Worm (Caenorhabditis elegans) whole organism, L1 larva: ENCODE data around the gene T04C12.7.

Source experiments
- C04F5.9 ChIP-seq: sonication (generic microtip); optimal IDR thresholded peaks from 2 replicates; lab custom pipeline; 2016; ENCODE audit warnings: missing genetic modification characterization, missing compliant biosample characterization
- C34B4.2 ChIP-seq: sonication (generic microtip); optimal IDR thresholded peaks from 2 replicates; lab custom pipeline; 2017; ENCODE audit warnings: mild to moderate bottlenecking, missing genetic modification characterization, missing compliant biosample characterization
- F16B12.6 ChIP-seq: fragments of 150-350 bp; optimal IDR thresholded peaks from 2 replicates; lab custom pipeline; 2014; ENCODE audit warnings: missing biosample characterization, missing genetic modification characterization
- alr-1 ChIP-seq: fragments of 200-800 bp; sonication (Bioruptor generic); optimal IDR thresholded peaks from 2 replicates; lab custom pipeline; 2018; ENCODE audit warnings: borderline replicate concordance, mild to moderate bottlenecking, missing genetic modification characterization, missing compliant biosample characterization
- aly-2 ChIP-seq: fragments of 150-350 bp; optimal IDR thresholded peaks from 2 replicates; lab custom pipeline; 2014; ENCODE audit warnings: missing biosample characterization, missing genetic modification characterization
- ceh-88 ChIP-seq: fragments of 200-800 bp; sonication (Bioruptor generic); IDR thresholded peaks from 2 replicates; pipeline ENCODE4 v1.3.6; 2022; ENCODE audit warnings: missing genetic modification characterization, missing compliant biosample characterization
- ceh-90 ChIP-seq: sonication (generic microtip); optimal IDR thresholded peaks from 2 replicates; lab custom pipeline; 2016; ENCODE audit warnings: missing genetic modification characterization, missing compliant biosample characterization
- dpl-1 ChIP-seq, 3 experiments: fragments of 150-350 bp in 2 of 3; sonication (generic microtip) in 1 of 3; optimal IDR thresholded peaks; 2 replicates each; lab custom pipeline; 2014 to 2017; ENCODE audit warnings: missing biosample characterization in 3 of 3, missing genetic modification characterization in 3 of 3, missing genetic modification reagents in 3 of 3
- dsc-1 ChIP-seq: sonication (generic microtip); optimal IDR thresholded peaks from 2 replicates; lab custom pipeline; 2016; ENCODE audit warnings: mild to moderate bottlenecking, missing genetic modification characterization, missing compliant biosample characterization
- efl-1 ChIP-seq, 4 experiments: fragments of 150-350 bp; optimal IDR thresholded peaks in 3 of 4; peaks in 1 of 4; 1 replicate in 1 of 4; 2 replicates in 3 of 4; lab custom pipeline; 2014; ENCODE audit warnings: missing biosample characterization in 2 of 4, missing genetic modification characterization in 2 of 4, missing genetic modification reagents in 2 of 4
- efl-3 ChIP-seq: fragments of 200-800 bp; sonication (Bioruptor generic); optimal IDR thresholded peaks from 2 replicates; lab custom pipeline; 2018; ENCODE audit warnings: mild to moderate bottlenecking, missing genetic modification characterization, missing compliant biosample characterization
- elt-2 ChIP-seq: sonication (generic microtip); optimal IDR thresholded peaks from 2 replicates; lab custom pipeline; 2016; ENCODE audit warnings: missing genetic modification characterization, mild to moderate bottlenecking, inconsistent platforms, missing compliant biosample characterization, missing genetic modification reagents
- elt-3 ChIP-seq, 6 experiments: fragments of 150-350 bp in 1 of 6; sonication (generic microtip); optimal IDR thresholded peaks; 2 replicates each; lab custom pipeline; 2017 to 2018; ENCODE audit warnings: missing biosample characterization in 6 of 6, missing genetic modification characterization in 6 of 6, inconsistent platforms in 1 of 6
- fkh-10 ChIP-seq: sonication (generic microtip); optimal IDR thresholded peaks from 2 replicates; lab custom pipeline; 2017; ENCODE audit warnings: missing biosample characterization, missing genetic modification reagents, missing genetic modification characterization
- fos-1 ChIP-seq: fragments of 150-350 bp; optimal IDR thresholded peaks from 2 replicates; lab custom pipeline; 2014; ENCODE audit warnings: missing biosample characterization, missing genetic modification characterization
- hpl-2 ChIP-seq: fragments of 150-350 bp; optimal IDR thresholded peaks from 2 replicates; lab custom pipeline; 2014; ENCODE audit warnings: missing biosample characterization, missing genetic modification reagents, missing genetic modification characterization
- isw-1 ChIP-seq: fragments of 200-800 bp; sonication (Bioruptor generic); IDR thresholded peaks from 2 replicates; pipeline ENCODE4 v1.3.6; 2022; ENCODE audit warnings: missing genetic modification characterization, missing compliant biosample characterization
- lin-13 ChIP-seq: fragments of 150-350 bp; optimal IDR thresholded peaks from 2 replicates; lab custom pipeline; 2014; ENCODE audit warnings: missing biosample characterization, missing genetic modification reagents, missing genetic modification characterization
- lin-14 ChIP-seq: fragments of 200-800 bp; sonication (Bioruptor generic); optimal IDR thresholded peaks from 2 replicates; lab custom pipeline; 2018; ENCODE audit warnings: mild to moderate bottlenecking, missing genetic modification characterization, moderate library complexity, missing compliant biosample characterization
- lin-35 ChIP-seq, 2 experiments: fragments of 150-350 bp; optimal IDR thresholded peaks; 2 replicates each; lab custom pipeline; 2014; ENCODE audit warnings: missing biosample characterization in 2 of 2, missing genetic modification characterization in 2 of 2, missing genetic modification reagents in 2 of 2
- lin-39 ChIP-seq: fragments of 150-350 bp; optimal IDR thresholded peaks from 2 replicates; lab custom pipeline; 2014; ENCODE audit warnings: missing biosample characterization, missing genetic modification reagents, missing genetic modification characterization
- lir-3 ChIP-seq: sonication (generic microtip); optimal IDR thresholded peaks from 2 replicates; lab custom pipeline; 2016; ENCODE audit warnings: mild to moderate bottlenecking, missing genetic modification characterization, moderate library complexity, missing compliant biosample characterization; ENCODE audit not compliant: poor library complexity
- lsy-2 ChIP-seq, 2 experiments: fragments of 150-350 bp; optimal IDR thresholded peaks; 2 replicates each; lab custom pipeline; 2014; ENCODE audit warnings: missing biosample characterization in 2 of 2, missing genetic modification characterization in 2 of 2
- mef-2 ChIP-seq: fragments of 150-350 bp; optimal IDR thresholded peaks from 2 replicates; lab custom pipeline; 2014; ENCODE audit warnings: missing biosample characterization, missing genetic modification characterization
- mep-1 ChIP-seq: fragments of 150-350 bp; optimal IDR thresholded peaks from 2 replicates; lab custom pipeline; 2014; ENCODE audit warnings: missing biosample characterization, missing genetic modification characterization
- nhr-11 ChIP-seq: fragments of 150-350 bp; optimal IDR thresholded peaks from 2 replicates; lab custom pipeline; 2014; ENCODE audit warnings: missing biosample characterization, missing genetic modification characterization
- nhr-12 ChIP-seq: sonication (generic microtip); optimal IDR thresholded peaks from 2 replicates; lab custom pipeline; 2017; ENCODE audit warnings: missing biosample characterization, missing genetic modification characterization
- nhr-19 ChIP-seq: fragments of 200-800 bp; sonication (Bioruptor generic); conservative IDR thresholded peaks from 2 replicates; pipeline ENCODE4 v1.3.6; 2022; ENCODE audit warnings: missing genetic modification characterization, missing compliant biosample characterization
- nhr-20 ChIP-seq: sonication (generic microtip); optimal IDR thresholded peaks from 2 replicates; lab custom pipeline; 2016; ENCODE audit warnings: mild to moderate bottlenecking, missing genetic modification characterization, missing compliant biosample characterization
- nhr-71 ChIP-seq: sonication (generic microtip); optimal IDR thresholded peaks from 2 replicates; lab custom pipeline; 2016; ENCODE audit warnings: mild to moderate bottlenecking, missing genetic modification characterization, moderate library complexity, missing compliant biosample characterization
- nhr-76 ChIP-seq: sonication (generic microtip); optimal IDR thresholded peaks from 2 replicates; lab custom pipeline; 2017; ENCODE audit warnings: missing biosample characterization, missing genetic modification characterization
- nhr-84 ChIP-seq: sonication (generic microtip); optimal IDR thresholded peaks from 2 replicates; lab custom pipeline; 2017; ENCODE audit warnings: missing biosample characterization, missing genetic modification characterization
- pag-3 ChIP-seq: sonication (generic microtip); optimal IDR thresholded peaks from 2 replicates; lab custom pipeline; 2017; ENCODE audit warnings: missing genetic modification characterization, mild to moderate bottlenecking, missing compliant biosample characterization, antibody characterized with exemption, borderline replicate concordance; ENCODE audit not compliant: insufficient read depth
- pax-3 ChIP-seq: fragments of 200-800 bp; sonication (Bioruptor generic); optimal IDR thresholded peaks from 2 replicates; lab custom pipeline; 2018; ENCODE audit warnings: mild to moderate bottlenecking, missing genetic modification characterization, moderate library complexity, missing compliant biosample characterization
- rnt-1 ChIP-seq: sonication (generic microtip); optimal IDR thresholded peaks from 2 replicates; lab custom pipeline; 2016; ENCODE audit warnings: mild to moderate bottlenecking, missing genetic modification characterization, moderate library complexity, missing compliant biosample characterization
- skn-1 ChIP-seq: fragments of 150-350 bp; optimal IDR thresholded peaks from 2 replicates; lab custom pipeline; 2014; ENCODE audit warnings: missing biosample characterization, missing genetic modification characterization
- snu-23 ChIP-seq: sonication (generic microtip); optimal IDR thresholded peaks from 2 replicates; lab custom pipeline; 2016; ENCODE audit warnings: missing genetic modification characterization, missing compliant biosample characterization
- swsn-7 ChIP-seq: sonication (generic microtip); optimal IDR thresholded peaks from 2 replicates; lab custom pipeline; 2016; ENCODE audit warnings: missing genetic modification characterization, missing compliant biosample characterization
- tbx-2 ChIP-seq: sonication (generic microtip); optimal IDR thresholded peaks from 2 replicates; lab custom pipeline; 2016; ENCODE audit warnings: missing genetic modification characterization, missing compliant biosample characterization
- tlp-1 ChIP-seq: fragments of 150-350 bp; optimal IDR thresholded peaks from 2 replicates; lab custom pipeline; 2014; ENCODE audit warnings: missing biosample characterization, missing genetic modification characterization
- unc-30 ChIP-seq: sonication (generic microtip); optimal IDR thresholded peaks from 2 replicates; lab custom pipeline; 2017; ENCODE audit warnings: missing biosample characterization, missing genetic modification characterization
- unc-62 ChIP-seq: fragments of 150-350 bp; optimal IDR thresholded peaks from 2 replicates; lab custom pipeline; 2014; ENCODE audit warnings: missing biosample characterization, missing genetic modification reagents, missing genetic modification characterization
- vab-15 ChIP-seq: sonication (generic microtip); optimal IDR thresholded peaks from 2 replicates; lab custom pipeline; 2017; ENCODE audit warnings: missing genotype, mild to moderate bottlenecking, missing genetic modification characterization, missing compliant biosample characterization
- ztf-11 ChIP-seq, 2 experiments: sonication (generic microtip); optimal IDR thresholded peaks; 2 replicates each; lab custom pipeline; 2016 to 2017; ENCODE audit warnings: missing genetic modification characterization in 2 of 2, missing biosample characterization in 1 of 2, missing compliant biosample characterization in 1 of 2
- ztf-4 ChIP-seq: fragments of 150-350 bp; optimal IDR thresholded peaks from 2 replicates; lab custom pipeline; 2014; ENCODE audit warnings: missing biosample characterization, missing genetic modification characterization

Gene T04C12.7

ce11 chrV:11070388-11070787, 16.5 kb downstream of the T04C12.7 start (continued):
- TF ChIP-seq lin-35 (GFP tag; optimal IDR thresholded peaks at IDR 0.05; lab: Kevin White, UChicago) (peak in 1 of 2 experiments; percentile 18), elt-2 (tag; lab: Kevin White, UChicago) (peak; percentile 25), tlp-1 (no peak), efl-1 (optimal IDR thresholded peaks at IDR 0.05; lab: Kevin White, UChicago) (no peak), efl-1 (GFP tag; optimal IDR thresholded peaks at IDR 0.05 in 1 of 2; lab: Kevin White, UChicago) (no peak), fkh-10 (GFP tag; lab: Kevin White, UChicago) (no peak)

ce11 chrV:11071453-11071852, 17.5 kb downstream of the T04C12.7 start:
- TF ChIP-seq nhr-12 (tag; lab: Kevin White, UChicago) (no peak), nhr-84 (no peak), elt-3 (tag; optimal IDR thresholded peaks at IDR 0.05; lab: Kevin White, UChicago) (no peak), nhr-76 (tag; lab: Kevin White, UChicago) (no peak), unc-62 (GFP tag; lab: Kevin White, UChicago) (no peak), unc-30 (no peak), mep-1 (tag; lab: Kevin White, UChicago) (no peak), aly-2 (tag; lab: Kevin White, UChicago) (peak; percentile 95), nhr-11 (tag; lab: Kevin White, UChicago) (peak; percentile 27), ztf-4 (tag; lab: Kevin White, UChicago) (no peak), nhr-19 (GFP tag; lab: Robert Waterston, UW) (0 out of 2 replicates have a peak, but pooled peaks have one; percentile 2)
- TF ChIP-seq, all 84 proteins: peak for 3

ce11 chrV:11073354-11073753, 19.4 kb downstream of the T04C12.7 start:
- TF ChIP-seq rnt-1 (tag; lab: Kevin White, UChicago), result peak; percentile 73
- TF ChIP-seq lsy-2 (tag; optimal IDR thresholded peaks at IDR 0.05; lab: Kevin White, UChicago), result peak in 1 of 2 experiments; percentile 36
- TF ChIP-seq swsn-7 (tag; lab: Kevin White, UChicago), result no peak
- TF ChIP-seq lin-35 (GFP tag; optimal IDR thresholded peaks at IDR 0.05; lab: Kevin White, UChicago), result no peak
- TF ChIP-seq nhr-19 (GFP tag; lab: Robert Waterston, UW), result peak; percentile 49
- TF ChIP-seq pag-3 (tag; lab: Kevin White, UChicago), result peak; percentile 82
- TF ChIP-seq lir-3, result no peak
- TF ChIP-seq pax-3 (tag; lab: Kevin White, UChicago), result no peak
- peak; percentile 7 for TF ChIP-seq dsc-1 (tag; lab: Kevin White, UChicago)
- no peak for TF ChIP-seq alr-1 (tag; lab: Kevin White, UChicago)
- no peak for TF ChIP-seq lin-13
- TF ChIP-seq ceh-88, result no peak
- TF ChIP-seq efl-1 (optimal IDR thresholded peaks at IDR 0.05; lab: Kevin White, UChicago), result no peak
- TF ChIP-seq efl-1 (GFP tag; optimal IDR thresholded peaks at IDR 0.05 in 1 of 2; lab: Kevin White, UChicago), result peak in 1 of 2 experiments; percentile 49
- no peak for TF ChIP-seq ceh-90 (tag; lab: Kevin White, UChicago)
- TF ChIP-seq lin-39 (tag; lab: Kevin White, UChicago), result no peak
- TF ChIP-seq tbx-2 (tag; lab: Kevin White, UChicago), result peak; percentile 14
- TF ChIP-seq lin-14 (GFP tag; lab: Kevin White, UChicago), result peak; percentile 72
- peak; percentile 57 for TF ChIP-seq nhr-71 (tag; lab: Kevin White, UChicago)
- TF ChIP-seq dpl-1 (GFP tag; optimal IDR thresholded peaks at IDR 0.05; lab: Kevin White, UChicago), result no peak
- TF ChIP-seq fos-1 (tag; lab: Kevin White, UChicago), result no peak
- peak; percentile 9 for TF ChIP-seq snu-23 (GFP tag; lab: Kevin White, UChicago)

- TF ChIP-seq nhr-19 (GFP tag; lab: Robert Waterston, UW) (peak; percentile 45), F16B12.6 (no peak), C04F5.9 (tag; lab: Kevin White, UChicago) (no peak), isw-1 (no peak), hpl-2 (GFP tag; lab: Kevin White, UChicago) (no peak), skn-1 (no peak), tbx-2 (tag; lab: Kevin White, UChicago) (no peak), elt-3 (tag; optimal IDR thresholded peaks at IDR 0.05; lab: Kevin White, UChicago) (no peak), ztf-11 (tag; optimal IDR thresholded peaks at IDR 0.05; lab: Kevin White, UChicago) (no peak), mef-2 (tag; lab: Kevin White, UChicago) (no peak), tlp-1 (no peak), vab-15 (tag; lab: Kevin White, UChicago) (no peak), nhr-20 (tag; lab: Kevin White, UChicago) (peak; percentile 35), nhr-71 (tag; lab: Kevin White, UChicago) (peak; percentile 76), fkh-10 (GFP tag; lab: Kevin White, UChicago) (no peak), alr-1 (tag; lab: Kevin White, UChicago) (no peak), C34B4.2 (tag; lab: Kevin White, UChicago) (no peak), efl-3 (no peak), nhr-84 (no peak), unc-62 (GFP tag; lab: Kevin White, UChicago) (no peak), lin-14 (GFP tag; lab: Kevin White, UChicago) (peak; percentile 87), lin-39 (tag; lab: Kevin White, UChicago) (no peak)
Observed at ce11 chrV:11074448-11074847, 20.5 kb downstream of the T04C12.7 start, which contains the start of gene act-3. act-3 (minus strand) TSS chrV:11074498.
